Fruit fly (Drosophila melanogaster) whole organism, adult: ENCODE results near the gene DCTN5-p25.

Experiments
- CG11617 ChIP-seq: fragments of 200-800 bp; sonication (Bioruptor generic); optimal IDR thresholded peaks from 2 replicates; lab custom pipeline; 2017; ENCODE audit warnings: mild to moderate bottlenecking, missing biosample characterization, missing genetic modification reagents, missing genetic modification characterization
- CG12768 ChIP-seq: fragments of 200-800 bp; sonication (Bioruptor generic); optimal IDR thresholded peaks from 2 replicates; lab custom pipeline; 2017; ENCODE audit warnings: missing biosample characterization, missing genetic modification characterization, mild to moderate bottlenecking, moderate library complexity, missing genetic modification reagents
- CG14711 ChIP-seq: fragments of 200-800 bp; sonication (Bioruptor generic); optimal IDR thresholded peaks from 2 replicates; lab custom pipeline; 2018; ENCODE audit warnings: missing biosample characterization, mild to moderate bottlenecking, missing genetic modification characterization, moderate library complexity
- CG1620 ChIP-seq: fragments of 200-800 bp; sonication (Bioruptor generic); optimal IDR thresholded peaks from 2 replicates; lab custom pipeline; 2016; ENCODE audit warnings: missing biosample characterization, missing genetic modification characterization
- CG33017 ChIP-seq: fragments of 200-800 bp; sonication (Bioruptor generic); optimal IDR thresholded peaks from 2 replicates; lab custom pipeline; 2018; ENCODE audit warnings: missing biosample characterization, mild to moderate bottlenecking, missing genetic modification characterization, moderate library complexity
- CG5204 ChIP-seq: fragments of 200-800 bp; sonication (Bioruptor generic); optimal IDR thresholded peaks from 2 replicates; lab custom pipeline; 2016; ENCODE audit warnings: missing biosample characterization, missing genetic modification characterization
- CG7045 ChIP-seq: fragments of 200-800 bp; sonication (Bioruptor generic); optimal IDR thresholded peaks from 2 replicates; lab custom pipeline; 2017; ENCODE audit warnings: missing biosample characterization, mild to moderate bottlenecking, missing genetic modification characterization
- CG7101 ChIP-seq: fragments of 200-800 bp; sonication (Bioruptor generic); optimal IDR thresholded peaks from 2 replicates; lab custom pipeline; 2018; ENCODE audit warnings: missing biosample characterization, mild to moderate bottlenecking, missing genetic modification characterization, moderate library complexity
- Clk ChIP-seq: fragments of 200-800 bp; sonication (Bioruptor generic); optimal IDR thresholded peaks from 2 replicates; lab custom pipeline; 2017; ENCODE audit warnings: missing biosample characterization, missing genetic modification characterization
- Crg-1 ChIP-seq: fragments of 200-800 bp; sonication (Bioruptor generic); optimal IDR thresholded peaks from 2 replicates; lab custom pipeline; 2016; ENCODE audit warnings: missing biosample characterization, missing genetic modification characterization
- Hr96 ChIP-seq: fragments of 200-800 bp; sonication (Bioruptor generic); optimal IDR thresholded peaks from 2 replicates; lab custom pipeline; 2016; ENCODE audit warnings: missing biosample characterization, missing genetic modification characterization
- Mnt ChIP-seq: fragments of 200-800 bp; sonication (Bioruptor generic); optimal IDR thresholded peaks from 2 replicates; lab custom pipeline; 2016; ENCODE audit warnings: missing biosample characterization, mild to moderate bottlenecking, missing genetic modification characterization
- bab1 ChIP-seq: fragments of 200-800 bp; sonication (Bioruptor generic); optimal IDR thresholded peaks from 3 replicates; lab custom pipeline; 2019; ENCODE audit warnings: missing biosample characterization, mild to moderate bottlenecking, missing genetic modification characterization, moderate library complexity
- cic ChIP-seq: fragments of 200-800 bp; sonication (Bioruptor generic); optimal IDR thresholded peaks from 2 replicates; lab custom pipeline; 2017; ENCODE audit warnings: missing biosample characterization, mild to moderate bottlenecking, missing genetic modification characterization, moderate library complexity
- cnc ChIP-seq, 2 experiments: fragments of >200 bp; optimal IDR thresholded peaks; 2 replicates each; lab custom pipeline; 2017
- kay ChIP-seq: fragments of 200-800 bp; sonication (Bioruptor generic); peaks from one replicate; lab custom pipeline; 2016; ENCODE audit warnings: missing biosample characterization, missing genetic modification characterization, borderline replicate concordance
- ovo ChIP-seq: fragments of 200-800 bp; sonication (Bioruptor generic); optimal IDR thresholded peaks from 2 replicates; lab custom pipeline; 2016; ENCODE audit warnings: missing biosample characterization, missing genetic modification characterization
- pad ChIP-seq: fragments of 200-800 bp; sonication (Bioruptor generic); optimal IDR thresholded peaks from 3 replicates; lab custom pipeline; 2017; ENCODE audit warnings: missing biosample characterization, missing genetic modification characterization, mild to moderate bottlenecking, moderate library complexity, missing genetic modification reagents
- tj ChIP-seq: fragments of 200-800 bp; sonication (Bioruptor generic); optimal IDR thresholded peaks from 3 replicates; lab custom pipeline; 2017; ENCODE audit warnings: missing biosample characterization, mild to moderate bottlenecking, missing genetic modification characterization, moderate library complexity
- toe ChIP-seq: fragments of 200-800 bp; sonication (Bioruptor generic); optimal IDR thresholded peaks from 2 replicates; lab custom pipeline; 2016; ENCODE audit warnings: missing biosample characterization, missing genetic modification characterization

Gene DCTN5-p25

DNA sequence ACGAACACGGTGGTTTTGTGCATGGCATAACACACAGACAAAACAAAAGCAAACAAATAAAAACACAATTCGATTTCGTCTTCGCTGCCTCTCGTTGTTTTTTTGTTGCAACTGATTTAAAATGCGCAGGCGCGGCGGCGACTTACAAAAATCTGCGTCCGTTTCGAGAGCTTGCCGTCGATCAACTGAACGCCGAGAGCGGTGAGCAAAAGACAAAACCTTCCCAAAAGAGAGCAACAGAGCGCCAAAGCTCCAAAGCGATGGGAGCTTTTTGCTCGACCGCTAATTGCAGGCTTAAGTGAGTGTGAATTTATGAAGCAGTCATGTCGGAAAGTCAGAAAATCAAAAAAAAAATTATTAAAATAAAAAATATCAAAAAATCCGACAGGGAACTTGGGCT, 8.2 kb upstream of the DCTN5-p25 start, which contains the start of gene mol:
Gene mol (minus strand): TSS at position 190 of the 400 bp plus-strand sequence.
- no peak for TF ChIP-seq Crg-1
- TF ChIP-seq CG33017: no peak
- no peak for TF ChIP-seq Hr96 (GFP tag; lab: Kevin White, UChicago)
- TF ChIP-seq cic: no peak
- no peak for TF ChIP-seq CG7045 (GFP tag; lab: Kevin White, UChicago)
- no peak for TF ChIP-seq CG12768 (GFP tag; lab: Kevin White, UChicago)
- TF ChIP-seq cnc (optimal IDR thresholded peaks at IDR 0.05; lab: Kevin White, UChicago): no peak
- no peak for TF ChIP-seq ovo (GFP tag; lab: Kevin White, UChicago)
- TF ChIP-seq pad: no peak
- no peak for TF ChIP-seq CG1620
- TF ChIP-seq toe: no peak
- no peak for TF ChIP-seq bab1 (GFP tag; lab: Kevin White, UChicago)
- no peak for TF ChIP-seq kay (GFP tag; lab: Kevin White, UChicago)
- no peak for TF ChIP-seq Clk (GFP tag; lab: Kevin White, UChicago)

DNA sequence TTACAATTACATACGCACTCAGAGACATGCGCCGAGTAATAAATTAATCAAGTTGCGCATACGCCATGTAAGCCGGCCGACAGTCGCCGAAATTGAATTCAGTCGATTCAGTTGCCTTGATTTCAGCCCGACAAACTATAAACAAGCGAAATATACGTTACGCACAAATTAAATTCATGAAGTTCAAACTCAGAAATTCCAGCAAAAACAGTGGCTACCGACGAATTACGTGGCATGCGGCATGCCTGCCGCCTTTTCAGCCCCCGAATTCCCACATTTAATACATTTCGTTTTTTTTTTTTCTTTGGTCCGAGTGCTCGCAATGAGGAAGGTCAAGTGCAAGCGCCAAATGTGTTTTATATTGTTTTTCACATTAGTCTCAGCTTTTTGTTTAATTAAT, 5.2 kb upstream of the DCTN5-p25 start:
- TF ChIP-seq Clk (GFP tag; lab: Kevin White, UChicago): no peak
- no peak for TF ChIP-seq kay (GFP tag; lab: Kevin White, UChicago)
- no peak for TF ChIP-seq CG5204 (GFP tag; lab: Kevin White, UChicago)
- no peak for TF ChIP-seq CG33017
- TF ChIP-seq toe: no peak
- no peak for TF ChIP-seq CG7045 (GFP tag; lab: Kevin White, UChicago)
- TF ChIP-seq Mnt (GFP tag; lab: Kevin White, UChicago): no peak
- TF ChIP-seq cic: no peak
- TF ChIP-seq CG11617: no peak
- TF ChIP-seq bab1 (GFP tag; lab: Kevin White, UChicago): no peak
- no peak for TF ChIP-seq Hr96 (GFP tag; lab: Kevin White, UChicago)
- no peak for TF ChIP-seq CG12768 (GFP tag; lab: Kevin White, UChicago)
- TF ChIP-seq ovo (GFP tag; lab: Kevin White, UChicago): no peak
- TF ChIP-seq tj (GFP tag; lab: Kevin White, UChicago): no peak
- TF ChIP-seq cnc (optimal IDR thresholded peaks at IDR 0.05; lab: Kevin White, UChicago): no peak

DNA sequence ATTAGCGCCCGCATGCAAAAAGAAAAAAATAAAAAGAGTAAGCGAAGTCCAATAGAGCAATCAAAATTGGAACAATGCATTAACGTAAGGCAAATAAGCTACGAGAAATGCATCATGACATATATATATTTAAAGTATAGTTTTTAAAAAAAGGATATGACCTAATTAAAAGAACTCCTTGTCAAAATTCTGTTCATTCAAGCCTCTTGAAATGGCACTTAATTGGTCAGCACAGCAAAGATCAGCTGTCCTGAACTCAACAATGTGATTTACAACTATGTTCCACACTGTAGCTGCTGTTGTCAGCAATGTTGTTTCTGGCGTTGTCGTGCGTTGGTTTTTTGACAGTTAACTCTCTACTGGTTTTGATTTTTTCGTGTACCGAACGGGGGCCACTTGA, 3.7 kb upstream of the DCTN5-p25 start:
- no peak for TF ChIP-seq CG33017
- no peak for TF ChIP-seq Crg-1
- TF ChIP-seq cnc (optimal IDR thresholded peaks at IDR 0.05; lab: Kevin White, UChicago): no peak
- TF ChIP-seq CG14711: no peak
- TF ChIP-seq tj (GFP tag; lab: Kevin White, UChicago): no peak
- TF ChIP-seq CG11617: no peak
- no peak for TF ChIP-seq pad
- TF ChIP-seq kay (GFP tag; lab: Kevin White, UChicago): no peak
- no peak for TF ChIP-seq Clk (GFP tag; lab: Kevin White, UChicago)
- TF ChIP-seq CG7045 (GFP tag; lab: Kevin White, UChicago): no peak
- no peak for TF ChIP-seq CG1620
- no peak for TF ChIP-seq CG5204 (GFP tag; lab: Kevin White, UChicago)
- no peak for TF ChIP-seq CG7101
- TF ChIP-seq Mnt (GFP tag; lab: Kevin White, UChicago): no peak
- no peak for TF ChIP-seq ovo (GFP tag; lab: Kevin White, UChicago)
- TF ChIP-seq cic: no peak
- TF ChIP-seq bab1 (GFP tag; lab: Kevin White, UChicago): no peak
- no peak for TF ChIP-seq Hr96 (GFP tag; lab: Kevin White, UChicago)

DNA sequence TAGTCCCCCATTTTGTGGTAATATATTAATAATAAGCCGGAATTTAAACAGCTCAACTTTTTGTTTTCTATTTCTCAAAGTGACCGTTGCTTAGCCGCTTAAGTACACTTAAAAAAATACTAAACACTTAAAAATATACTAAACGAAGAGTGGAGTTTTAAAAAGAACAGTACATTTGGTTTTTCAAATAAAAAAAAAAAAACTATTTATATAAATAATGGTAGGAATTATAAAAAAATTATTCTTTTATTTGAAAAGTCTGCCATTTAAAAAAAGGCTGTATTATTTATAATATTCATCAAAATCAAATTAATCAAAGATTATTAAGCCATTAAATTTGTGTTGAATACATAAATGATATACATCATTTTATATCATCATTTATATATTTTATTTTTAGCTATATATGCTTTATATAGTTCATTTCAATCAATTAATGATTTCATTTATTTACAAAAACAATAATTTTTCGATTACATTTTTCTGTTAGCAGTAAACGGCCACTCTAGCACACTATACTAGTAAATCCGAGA, 1.9 kb downstream of the DCTN5-p25 start, which contains the start of the genes Ankrd49 and NC2beta:
Gene Ankrd49 (minus strand): TSS at position 101 of the 533 bp plus-strand sequence.
Gene NC2beta (plus strand): TSS at position 483 of the 533 bp plus-strand sequence.
- TF ChIP-seq CG5204 (GFP tag; lab: Kevin White, UChicago) (no peak), CG1620 (no peak), Crg-1 (no peak), pad (no peak), CG11617 (no peak), bab1 (GFP tag; lab: Kevin White, UChicago) (no peak), CG12768 (GFP tag; lab: Kevin White, UChicago) (no peak), Hr96 (GFP tag; lab: Kevin White, UChicago) (no peak), Clk (GFP tag; lab: Kevin White, UChicago) (no peak), tj (GFP tag; lab: Kevin White, UChicago) (no peak), Mnt (GFP tag; lab: Kevin White, UChicago) (no peak), CG14711 (no peak), CG7045 (GFP tag; lab: Kevin White, UChicago) (no peak), cic (no peak), kay (GFP tag; lab: Kevin White, UChicago) (no peak)

DNA sequence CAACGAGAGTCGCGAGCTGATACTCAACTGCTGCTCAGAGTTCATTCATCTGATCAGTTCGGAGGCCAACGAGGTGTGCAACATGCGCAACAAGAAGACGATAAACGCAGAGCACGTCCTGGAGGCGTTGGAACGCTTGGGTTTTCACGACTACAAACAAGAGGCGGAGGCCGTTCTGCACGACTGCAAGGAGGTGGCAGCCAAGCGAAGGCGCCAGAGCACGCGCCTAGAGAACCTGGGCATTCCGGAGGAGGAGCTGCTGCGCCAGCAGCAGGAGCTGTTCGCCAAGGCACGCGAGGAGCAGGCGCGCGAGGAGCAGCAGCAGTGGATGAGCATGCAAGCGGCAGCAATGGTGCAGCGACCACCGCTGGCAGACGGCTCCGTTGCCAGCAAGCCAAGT, 2.5 kb downstream of the DCTN5-p25 start:
- no peak for TF ChIP-seq CG1620
- no peak for TF ChIP-seq CG5204 (GFP tag; lab: Kevin White, UChicago)
- TF ChIP-seq tj (GFP tag; lab: Kevin White, UChicago): no peak
- no peak for TF ChIP-seq bab1 (GFP tag; lab: Kevin White, UChicago)
- no peak for TF ChIP-seq cic
- no peak for TF ChIP-seq CG7101
- no peak for TF ChIP-seq pad
- no peak for TF ChIP-seq CG14711

DNA sequence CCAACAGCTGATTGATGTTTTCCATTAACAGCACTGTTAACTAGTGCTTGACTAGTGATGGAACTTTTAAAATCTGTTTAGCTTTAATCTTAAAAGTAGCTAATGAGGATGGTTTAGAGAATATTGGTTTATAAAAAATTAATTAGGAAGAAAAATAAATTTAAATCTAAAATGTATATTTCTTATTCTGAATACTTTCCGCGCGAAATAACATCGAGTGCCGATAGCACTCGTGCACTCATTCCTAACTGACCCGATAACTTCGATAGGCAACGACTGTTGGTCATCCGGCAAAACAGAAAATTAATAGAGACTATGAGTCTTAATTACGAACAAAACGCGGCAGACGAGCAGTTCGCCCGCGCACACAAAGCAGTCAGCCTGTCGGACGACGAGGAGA, 4.2 kb downstream of the DCTN5-p25 start, which contains the start of the genes THG and Rnmt:
Gene THG (minus strand): TSS at position 22 of the 400 bp plus-strand sequence.
Gene Rnmt (plus strand): TSS at position 237 of the 400 bp plus-strand sequence.
- TF ChIP-seq cnc (optimal IDR thresholded peaks at IDR 0.05; lab: Kevin White, UChicago): no peak
- TF ChIP-seq pad: peak; percentile 26
- TF ChIP-seq Mnt (GFP tag; lab: Kevin White, UChicago): peak; percentile 65
- TF ChIP-seq Hr96 (GFP tag; lab: Kevin White, UChicago): peak; percentile 65
- peak; percentile 30 for TF ChIP-seq Clk (GFP tag; lab: Kevin White, UChicago)
- peak; percentile 63 for TF ChIP-seq CG7045 (GFP tag; lab: Kevin White, UChicago)
- TF ChIP-seq toe: peak; percentile 78
- peak; percentile 47 for TF ChIP-seq CG12768 (GFP tag; lab: Kevin White, UChicago)
- peak; percentile 88 for TF ChIP-seq bab1 (GFP tag; lab: Kevin White, UChicago)
- TF ChIP-seq CG14711: peak; percentile 75
- no peak for TF ChIP-seq cic
- TF ChIP-seq CG5204 (GFP tag; lab: Kevin White, UChicago): peak; percentile 63
- TF ChIP-seq CG1620: peak; percentile 71
- TF ChIP-seq kay (GFP tag; lab: Kevin White, UChicago): no peak
- TF ChIP-seq Crg-1: peak; percentile 20
- TF ChIP-seq ovo (GFP tag; lab: Kevin White, UChicago): peak; percentile 28
- peak; percentile 83 for TF ChIP-seq CG7101
- TF ChIP-seq CG11617: peak; percentile 75
- peak; percentile 70 for TF ChIP-seq CG33017
- peak; percentile 43 for TF ChIP-seq tj (GFP tag; lab: Kevin White, UChicago)
